Worm (Caenorhabditis elegans) whole organism, late embryonic: ENCODE data around the gene bus-8B.

ENCODE experiments used
- Y22D7AL.16 ChIP-seq: sonication (generic microtip); optimal IDR thresholded peaks from 2 replicates; lab custom pipeline; 2016; ENCODE audit warnings: missing genetic modification characterization, missing compliant biosample characterization
- ceh-48 ChIP-seq: sonication (generic microtip); optimal IDR thresholded peaks from 2 replicates; lab custom pipeline; 2016; ENCODE audit warnings: missing genetic modification characterization, inconsistent platforms, missing compliant biosample characterization
- ets-4 ChIP-seq: sonication (generic microtip); optimal IDR thresholded peaks from 2 replicates; lab custom pipeline; 2016; ENCODE audit warnings: missing genetic modification characterization, missing compliant biosample characterization
- hlh-15 ChIP-seq: sonication (generic microtip); optimal IDR thresholded peaks from 2 replicates; lab custom pipeline; 2016; ENCODE audit warnings: missing genetic modification characterization, missing compliant biosample characterization

DNA sequence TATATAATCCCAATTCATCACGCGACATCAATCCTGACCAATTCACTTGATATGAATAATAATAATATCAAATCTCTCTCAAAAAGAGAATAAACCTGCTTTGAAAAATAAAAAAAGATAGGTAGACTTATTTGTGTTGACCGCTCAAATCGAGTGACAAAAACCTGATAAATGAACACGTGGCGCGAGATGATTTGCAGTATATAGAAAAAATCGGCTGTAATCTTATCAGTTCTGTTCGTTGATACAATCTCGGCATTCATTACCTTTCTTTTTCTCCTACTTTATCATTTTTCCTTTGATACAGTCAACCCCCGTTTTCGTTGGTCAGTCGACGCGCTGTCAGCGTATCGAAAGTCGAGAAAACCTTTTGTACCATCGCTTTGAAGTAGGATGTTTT lies 25.8 kb upstream of the bus-8B start:
- TF ChIP-seq hlh-15 (no peak), Y22D7AL.16 (no peak), ets-4 (tag; lab: Kevin White, UChicago) (no peak), ceh-48 (tag; lab: Kevin White, UChicago) (no peak)
